Fruit fly (Drosophila melanogaster) whole organism, embryonic: ENCODE data around the gene mTTF.

Source experiments
- CG10274 ChIP-seq: fragments of 200-800 bp; sonication (Bioruptor generic); optimal IDR thresholded peaks from 3 replicates; lab custom pipeline; 2017; ENCODE audit warnings: missing biosample characterization, mild to moderate bottlenecking, missing genetic modification characterization
- CG10565 ChIP-seq: fragments of 200-800 bp; sonication (Bioruptor generic); optimal IDR thresholded peaks from 3 replicates; lab custom pipeline; 2016; ENCODE audit warnings: missing biosample characterization, mild to moderate bottlenecking, missing genetic modification characterization
- CG12391 ChIP-seq: fragments of 200-800 bp; sonication (Bioruptor generic); optimal IDR thresholded peaks from 3 replicates; lab custom pipeline; 2018; ENCODE audit warnings: missing biosample characterization, mild to moderate bottlenecking, missing genetic modification characterization, moderate library complexity
- CG13296 ChIP-seq: fragments of 200-800 bp; sonication (Bioruptor generic); optimal IDR thresholded peaks from 3 replicates; lab custom pipeline; 2018; ENCODE audit warnings: missing biosample characterization, mild to moderate bottlenecking, missing genetic modification characterization
- CG14965 ChIP-seq: fragments of 200-800 bp; sonication (Bioruptor generic); optimal IDR thresholded peaks from 2 replicates; lab custom pipeline; 2016; ENCODE audit warnings: missing biosample characterization, missing genetic modification characterization, borderline replicate concordance
- CG15269 ChIP-seq: fragments of 200-800 bp; sonication (Bioruptor generic); optimal IDR thresholded peaks from 2 replicates; lab custom pipeline; 2018; ENCODE audit warnings: missing biosample characterization, mild to moderate bottlenecking, missing genetic modification characterization, moderate library complexity
- CG15479 ChIP-seq: fragments of 200-800 bp; sonication (Bioruptor generic); optimal IDR thresholded peaks from 3 replicates; lab custom pipeline; 2019; ENCODE audit warnings: missing biosample characterization, mild to moderate bottlenecking, missing genetic modification characterization, moderate library complexity
- CG18011 ChIP-seq: fragments of 200-800 bp; sonication (Bioruptor generic); optimal IDR thresholded peaks from 2 replicates; lab custom pipeline; 2017; ENCODE audit warnings: missing biosample characterization, missing genetic modification characterization, mild to moderate bottlenecking, moderate library complexity, missing genotype
- CG18476 ChIP-seq: fragments of 200-800 bp; sonication (Bioruptor generic); optimal IDR thresholded peaks from 2 replicates; lab custom pipeline; 2016; ENCODE audit warnings: missing biosample characterization, mild to moderate bottlenecking, missing genetic modification characterization
- CG2120 ChIP-seq: fragments of 200-800 bp; sonication (Bioruptor generic); optimal IDR thresholded peaks from 3 replicates; lab custom pipeline; 2016; ENCODE audit warnings: missing biosample characterization, missing genetic modification characterization
- CG2678 ChIP-seq: fragments of 200-800 bp; sonication (Bioruptor generic); optimal IDR thresholded peaks from 3 replicates; lab custom pipeline; 2019; ENCODE audit warnings: missing biosample characterization, mild to moderate bottlenecking, missing genetic modification characterization, moderate library complexity
- CG3407 ChIP-seq: fragments of 200-800 bp; sonication (Bioruptor generic); optimal IDR thresholded peaks from 2 replicates; lab custom pipeline; 2018; ENCODE audit warnings: missing biosample characterization, mild to moderate bottlenecking, missing genetic modification characterization
- CG34422 ChIP-seq: fragments of 200-800 bp; sonication (Bioruptor generic); IDR thresholded peaks from 3 replicates; pipeline ENCODE4 v1.3.6; 2022; ENCODE audit warnings: missing biosample characterization, missing genetic modification characterization
- CG3838 ChIP-seq: fragments of 200-800 bp; sonication (Bioruptor generic); optimal IDR thresholded peaks from 3 replicates; lab custom pipeline; 2016; ENCODE audit warnings: missing biosample characterization, missing genetic modification characterization
- CG4404 ChIP-seq: fragments of 200-800 bp; sonication (Bioruptor generic); IDR thresholded peaks from 2 replicates; pipeline ENCODE4 v1.3.6; 2022; ENCODE audit warnings: missing biosample characterization, missing genetic modification characterization
- CG6791 ChIP-seq: fragments of 200-800 bp; sonication (Bioruptor generic); IDR thresholded peaks from 3 replicates; pipeline ENCODE4 v1.3.6; 2022; ENCODE audit warnings: missing biosample characterization, missing genetic modification characterization; ENCODE audit not compliant: partially characterized antibody
- CG9215 ChIP-seq: fragments of 200-800 bp; sonication (Bioruptor generic); IDR thresholded peaks from 2 replicates; pipeline ENCODE4 v1.3.6; 2022; ENCODE audit warnings: missing biosample characterization, missing genetic modification characterization
- CoRest ChIP-seq: fragments of 200-800 bp; sonication (Bioruptor generic); optimal IDR thresholded peaks from 3 replicates; lab custom pipeline; 2018; ENCODE audit warnings: missing biosample characterization, mild to moderate bottlenecking, missing genetic modification characterization, moderate library complexity
- Drgx ChIP-seq: fragments of 200-800 bp; sonication (Bioruptor generic); IDR thresholded peaks from 2 replicates; pipeline ENCODE4 v1.3.6; 2022; ENCODE audit warnings: missing biosample characterization, missing genetic modification characterization
- Fer1 ChIP-seq: fragments of 200-800 bp; sonication (Bioruptor generic); optimal IDR thresholded peaks from 2 replicates; lab custom pipeline; 2017; ENCODE audit warnings: missing biosample characterization, mild to moderate bottlenecking, missing genetic modification characterization
- HmgD ChIP-seq: fragments of 200-800 bp; sonication (Bioruptor generic); optimal IDR thresholded peaks from 3 replicates; lab custom pipeline; 2016; ENCODE audit warnings: missing biosample characterization, missing genetic modification characterization
- Med ChIP-seq: fragments of 200-800 bp; sonication (Bioruptor generic); peaks from one replicate; lab custom pipeline; 2016; ENCODE audit warnings: missing biosample characterization, missing genetic modification characterization, mild to moderate bottlenecking, inconsistent platforms, moderate library complexity
- Pdp1 ChIP-seq, 2 experiments: fragments of 200-800 bp; sonication (Bioruptor generic); optimal IDR thresholded peaks; 3 replicates each; lab custom pipeline; 2016; ENCODE audit warnings: missing biosample characterization in 2 of 2, missing genetic modification characterization in 2 of 2, mild to moderate bottlenecking in 1 of 2, moderate library complexity in 1 of 2
- Sox102F ChIP-seq: fragments of 200-800 bp; sonication (Bioruptor generic); optimal IDR thresholded peaks from 2 replicates; lab custom pipeline; 2018; ENCODE audit warnings: missing biosample characterization, mild to moderate bottlenecking, missing genetic modification characterization, moderate library complexity
- bsh ChIP-seq, 2 experiments: fragments of 200-800 bp; sonication (Bioruptor generic); optimal IDR thresholded peaks; 2 replicates each; lab custom pipeline; 2017 to 2018; ENCODE audit warnings: mild to moderate bottlenecking in 2 of 2, missing biosample characterization in 2 of 2, missing genetic modification characterization in 2 of 2, moderate library complexity in 1 of 2
- btn ChIP-seq: fragments of 200-800 bp; sonication (Bioruptor generic); optimal IDR thresholded peaks from 2 replicates; lab custom pipeline; 2016; ENCODE audit warnings: missing biosample characterization, missing genetic modification characterization
- chif ChIP-seq, 2 experiments: fragments of 200-800 bp; sonication (Bioruptor generic); optimal IDR thresholded peaks; 3 replicates each; lab custom pipeline; 2016; ENCODE audit warnings: missing biosample characterization in 2 of 2, missing genetic modification characterization in 2 of 2
- chinmo ChIP-seq: fragments of 200-800 bp; sonication (Bioruptor generic); IDR thresholded peaks from 4 replicates; pipeline ENCODE4 v1.3.6; 2022; ENCODE audit warnings: missing biosample characterization, missing genetic modification characterization; ENCODE audit not compliant: partially characterized antibody
- crp ChIP-seq, 2 experiments: fragments of 200-800 bp; sonication (Bioruptor generic); optimal IDR thresholded peaks; 2 replicates in 1 of 2; 3 replicates in 1 of 2; lab custom pipeline; 2017; ENCODE audit warnings: missing biosample characterization in 2 of 2, missing genetic modification characterization in 2 of 2, mild to moderate bottlenecking in 1 of 2, moderate library complexity in 1 of 2
- dmrt11E ChIP-seq: fragments of 200-800 bp; sonication (Bioruptor generic); optimal IDR thresholded peaks from 3 replicates; lab custom pipeline; 2018; ENCODE audit warnings: missing biosample characterization, mild to moderate bottlenecking, missing genetic modification characterization, moderate library complexity
- en ChIP-seq: fragments of 200-800 bp; sonication (Bioruptor generic); optimal IDR thresholded peaks from 2 replicates; lab custom pipeline; 2016; ENCODE audit warnings: missing biosample characterization, missing genetic modification characterization
- gro ChIP-seq: fragments of 200-800 bp; sonication (Bioruptor generic); optimal IDR thresholded peaks from 2 replicates; lab custom pipeline; 2016; ENCODE audit warnings: missing biosample characterization, missing genetic modification characterization
- ind ChIP-seq: fragments of 200-800 bp; sonication (Bioruptor generic); optimal IDR thresholded peaks from 3 replicates; lab custom pipeline; 2016; ENCODE audit warnings: missing biosample characterization, missing genetic modification characterization
- inv ChIP-seq: fragments of 200-800 bp; sonication (Bioruptor generic); IDR thresholded peaks from 2 replicates; pipeline ENCODE4 v1.3.6; 2022; ENCODE audit warnings: missing biosample characterization, missing genetic modification characterization; ENCODE audit not compliant: partially characterized antibody
- kah ChIP-seq: fragments of 200-800 bp; sonication (Bioruptor generic); optimal IDR thresholded peaks from 2 replicates; lab custom pipeline; 2018; ENCODE audit warnings: missing biosample characterization, mild to moderate bottlenecking, missing genetic modification characterization
- lab ChIP-seq: fragments of 200-800 bp; sonication (Bioruptor generic); optimal IDR thresholded peaks from 3 replicates; lab custom pipeline; 2017; ENCODE audit warnings: missing biosample characterization, missing genetic modification characterization, mild to moderate bottlenecking, moderate library complexity, missing genetic modification reagents
- oc ChIP-seq: fragments of 200-800 bp; sonication (Bioruptor generic); optimal IDR thresholded peaks from 2 replicates; lab custom pipeline; 2018; ENCODE audit warnings: missing biosample characterization, mild to moderate bottlenecking, missing genetic modification characterization, moderate library complexity
- onecut ChIP-seq: fragments of 200-800 bp; sonication (Bioruptor generic); IDR thresholded peaks from 2 replicates; pipeline ENCODE4 v1.3.6; 2022; ENCODE audit warnings: missing biosample characterization, missing genetic modification characterization
- org-1 ChIP-seq: fragments of 200-800 bp; sonication (Bioruptor generic); optimal IDR thresholded peaks from 2 replicates; lab custom pipeline; 2017; ENCODE audit warnings: missing biosample characterization, missing genetic modification characterization
- pan ChIP-seq, 4 experiments: fragments of >200 bp in 3 of 4; fragments of 200-800 bp in 1 of 4; sonication (Bioruptor generic) in 1 of 4; optimal IDR thresholded peaks in 3 of 4; IDR thresholded peaks in 1 of 4; 2 replicates each; pipeline versions ENCODE4 v1.3.6 to Lab custom; 2017 to 2022; ENCODE audit warnings: missing biosample characterization in 2 of 4, missing genetic modification characterization in 2 of 4, mixed read lengths in 1 of 4
- peb ChIP-seq: fragments of 200-800 bp; sonication (Bioruptor generic); IDR thresholded peaks from 2 replicates; pipeline ENCODE4 v1.3.6; 2022; ENCODE audit warnings: missing biosample characterization, missing genetic modification characterization
- psq ChIP-seq: fragments of 200-800 bp; sonication (Bioruptor generic); optimal IDR thresholded peaks from 2 replicates; lab custom pipeline; 2017; ENCODE audit warnings: missing biosample characterization, missing genetic modification characterization
- pzg ChIP-seq: fragments of 200-800 bp; sonication (Bioruptor generic); optimal IDR thresholded peaks from 3 replicates; lab custom pipeline; 2018; ENCODE audit warnings: missing biosample characterization, mild to moderate bottlenecking, missing genetic modification characterization, moderate library complexity
- sqz ChIP-seq: fragments of 200-800 bp; sonication (Bioruptor generic); optimal IDR thresholded peaks from 3 replicates; lab custom pipeline; 2018; ENCODE audit warnings: missing biosample characterization, mild to moderate bottlenecking, missing genetic modification characterization
- ssp ChIP-seq: fragments of 200-800 bp; sonication (Bioruptor generic); IDR thresholded peaks from 2 replicates; pipeline ENCODE4 v1.3.6; 2022; ENCODE audit warnings: missing biosample characterization, missing genetic modification characterization
- sug ChIP-seq: fragments of 200-800 bp; optimal IDR thresholded peaks from 2 replicates; lab custom pipeline; 2019; ENCODE audit warnings: missing biosample characterization, mild to moderate bottlenecking, missing genetic modification characterization, moderate library complexity
- vvl ChIP-seq: fragments of 200-800 bp; sonication (Bioruptor generic); IDR thresholded peaks from 2 replicates; pipeline ENCODE4 v1.3.6; 2022; ENCODE audit warnings: missing biosample characterization, missing genetic modification characterization
- zen ChIP-seq: fragments of 200-800 bp; sonication (Bioruptor generic); optimal IDR thresholded peaks from 3 replicates; lab custom pipeline; 2018; ENCODE audit warnings: missing biosample characterization, mild to moderate bottlenecking, missing genetic modification characterization, moderate library complexity

The mTTF gene

dm6 chr2L:14397067-14397598 is 48.5 kb upstream of the mTTF start (continued):
- TF ChIP-seq CoRest (tag; lab: Kevin White, UChicago), result no peak
- TF ChIP-seq peb, result no peak
- no peak for TF ChIP-seq Fer1 (GFP tag; lab: Kevin White, UChicago)
- no peak for TF ChIP-seq btn (GFP tag; lab: Kevin White, UChicago)
- TF ChIP-seq Pdp1 (GFP tag; optimal IDR thresholded peaks at IDR 0.05; lab: Kevin White, UChicago), result peak in 1 of 2 experiments; percentile 60
- TF ChIP-seq CG2120 (GFP tag; lab: Kevin White, UChicago), result no peak
- TF ChIP-seq Med, result peak; percentile 52
- no peak for TF ChIP-seq CG13296 (GFP tag; lab: Kevin White, UChicago)
- TF ChIP-seq crp (GFP tag; optimal IDR thresholded peaks at IDR 0.05; lab: Kevin White, UChicago), result no peak
- TF ChIP-seq CG3838 (GFP tag; lab: Kevin White, UChicago), result no peak
- no peak for TF ChIP-seq chif (GFP tag; optimal IDR thresholded peaks at IDR 0.05; lab: Kevin White, UChicago)
- TF ChIP-seq onecut (GFP tag; lab: Robert Waterston, UW), result no peak
- TF ChIP-seq CG34422, result no peak
- TF ChIP-seq pan (optimal IDR thresholded peaks at IDR 0.05; lab: Kevin White, UChicago), result no peak
- no peak for TF ChIP-seq pan (GFP tag; optimal IDR thresholded peaks at IDR 0.05 in 1 of 2, IDR thresholded peaks at IDR 0.05 in 1 of 2)
- TF ChIP-seq sug, result no peak
- TF ChIP-seq org-1 (GFP tag; lab: Kevin White, UChicago), result no peak
- no peak for TF ChIP-seq CG10565 (GFP tag; lab: Kevin White, UChicago)
- TF ChIP-seq CG9215, result no peak
- no peak for TF ChIP-seq CG14965
- TF ChIP-seq CG4404 (GFP tag; lab: Robert Waterston, UW), result no peak
- TF ChIP-seq kah, result no peak
- no peak for TF ChIP-seq pzg (GFP tag; lab: Kevin White, UChicago)
- TF ChIP-seq CG12391 (tag; lab: Kevin White, UChicago), result no peak
- TF ChIP-seq CG2678 (tag; lab: Kevin White, UChicago), result no peak
- TF ChIP-seq CG18476 (GFP tag; lab: Kevin White, UChicago), result no peak
- TF ChIP-seq HmgD (GFP tag; lab: Kevin White, UChicago), result no peak
- TF ChIP-seq CG15269 (tag; lab: Kevin White, UChicago), result no peak
- peak; percentile 3 for TF ChIP-seq sqz (GFP tag; lab: Kevin White, UChicago)
- no peak for TF ChIP-seq psq (GFP tag; lab: Kevin White, UChicago)
- no peak for TF ChIP-seq Sox102F (GFP tag; lab: Kevin White, UChicago)
- TF ChIP-seq zen (tag; lab: Kevin White, UChicago), result no peak
- TF ChIP-seq lab (GFP tag; lab: Kevin White, UChicago), result no peak
- TF ChIP-seq Drgx, result no peak
- TF ChIP-seq ssp, result no peak
- no peak for TF ChIP-seq CG3407 (GFP tag; lab: Kevin White, UChicago)
- peak; percentile 65 for TF ChIP-seq oc (tag; lab: Kevin White, UChicago)
- no peak for TF ChIP-seq gro (GFP tag; lab: Kevin White, UChicago)
- 0 out of 4 replicates have a peak, but pooled peaks have one; percentile 14 for TF ChIP-seq chinmo (GFP tag; lab: Robert Waterston, UW)
- TF ChIP-seq CG15479 (GFP tag; lab: Kevin White, UChicago), result no peak
- no peak for TF ChIP-seq inv (GFP tag; lab: Robert Waterston, UW)
- no peak for TF ChIP-seq dmrt11E
- TF ChIP-seq bsh (GFP tag; optimal IDR thresholded peaks at IDR 0.05; lab: Kevin White, UChicago), result no peak
- TF ChIP-seq ind (GFP tag; lab: Kevin White, UChicago), result no peak
- TF ChIP-seq en (GFP tag; lab: Kevin White, UChicago), result no peak
- no peak for TF ChIP-seq CG10274 (GFP tag; lab: Kevin White, UChicago)
- no peak for TF ChIP-seq CG18011 (GFP tag; lab: Kevin White, UChicago)
- TF ChIP-seq CG6791 (GFP tag; lab: Robert Waterston, UW), result no peak
- peak; percentile 14; the same call in 1 of the 2 replicates for TF ChIP-seq vvl
